Fruit fly (Drosophila melanogaster) whole organism, embryonic: ENCODE measurements around the gene CG7386.

Source experiments
- Ada2b ChIP-seq: fragments of 200-800 bp; sonication (Bioruptor generic); IDR thresholded peaks from 2 replicates; pipeline ENCODE4 v1.3.6; 2022; ENCODE audit warnings: missing biosample characterization, missing genetic modification characterization
- CG1024 ChIP-seq: fragments of 200-800 bp; sonication (Bioruptor generic); IDR thresholded peaks from 2 replicates; pipeline ENCODE4 v1.3.6; 2022; ENCODE audit warnings: missing biosample characterization, missing genetic modification characterization
- CG11560 ChIP-seq: fragments of 200-800 bp; sonication (Bioruptor generic); IDR thresholded peaks from 3 replicates; pipeline ENCODE4 v1.3.6; 2022; ENCODE audit warnings: missing biosample characterization, missing genetic modification characterization
- CG11695 ChIP-seq: fragments of 200-800 bp; sonication (Bioruptor generic); IDR thresholded peaks from 3 replicates; pipeline ENCODE4 v1.3.6; 2022; ENCODE audit warnings: missing biosample characterization, missing genetic modification characterization
- CG11723 ChIP-seq: fragments of 200-800 bp; sonication (Bioruptor generic); optimal IDR thresholded peaks from 2 replicates; lab custom pipeline; 2017; ENCODE audit warnings: missing biosample characterization, mild to moderate bottlenecking, missing genetic modification characterization
- CG12071 ChIP-seq: fragments of 200-800 bp; sonication (Bioruptor generic); optimal IDR thresholded peaks from 3 replicates; lab custom pipeline; 2018; ENCODE audit warnings: missing biosample characterization, mild to moderate bottlenecking, missing genetic modification characterization
- CG12219 ChIP-seq: fragments of 200-800 bp; sonication (Bioruptor generic); optimal IDR thresholded peaks from 3 replicates; lab custom pipeline; 2018; ENCODE audit warnings: missing biosample characterization, mild to moderate bottlenecking, missing genetic modification characterization
- CG13624 ChIP-seq: fragments of 200-800 bp; sonication (Bioruptor generic); optimal IDR thresholded peaks from 2 replicates; lab custom pipeline; 2016; ENCODE audit warnings: missing biosample characterization, missing genetic modification characterization
- CG14965 ChIP-seq: fragments of 200-800 bp; sonication (Bioruptor generic); optimal IDR thresholded peaks from 2 replicates; lab custom pipeline; 2016; ENCODE audit warnings: missing biosample characterization, missing genetic modification characterization, borderline replicate concordance
- CG15073 ChIP-seq: fragments of 200-800 bp; sonication (Bioruptor generic); optimal IDR thresholded peaks from 2 replicates; lab custom pipeline; 2016; ENCODE audit warnings: missing biosample characterization, missing genetic modification characterization
- CG1602 ChIP-seq: fragments of 200-800 bp; sonication (Bioruptor generic); optimal IDR thresholded peaks from 3 replicates; lab custom pipeline; 2016; ENCODE audit warnings: missing biosample characterization, missing genetic modification characterization
- CG1603 ChIP-seq: fragments of 200-800 bp; sonication (Bioruptor generic); optimal IDR thresholded peaks from 2 replicates; lab custom pipeline; 2019; ENCODE audit warnings: missing biosample characterization, mild to moderate bottlenecking, missing genetic modification characterization, moderate library complexity
- CG1647 ChIP-seq: fragments of 200-800 bp; sonication (Bioruptor generic); optimal IDR thresholded peaks from 3 replicates; lab custom pipeline; 2016; ENCODE audit warnings: missing biosample characterization, missing genetic modification characterization
- CG30020 ChIP-seq: fragments of 200-800 bp; optimal IDR thresholded peaks from 2 replicates; lab custom pipeline; 2019; ENCODE audit warnings: missing biosample characterization, mild to moderate bottlenecking, missing genetic modification characterization, moderate library complexity
- CG32772 ChIP-seq: fragments of 200-800 bp; sonication (Bioruptor generic); IDR thresholded peaks from 2 replicates; pipeline ENCODE4 v1.3.6; 2022; ENCODE audit warnings: missing biosample characterization, missing genetic modification characterization
- CG4328 ChIP-seq: fragments of 200-800 bp; sonication (Bioruptor generic); optimal IDR thresholded peaks from 3 replicates; lab custom pipeline; 2017; ENCODE audit warnings: missing biosample characterization, missing genetic modification reagents, missing genetic modification characterization
- CG4360 ChIP-seq: fragments of 200-800 bp; sonication (Bioruptor generic); IDR thresholded peaks from 2 replicates; pipeline ENCODE4 v1.3.6; 2022; ENCODE audit warnings: missing biosample characterization, missing genetic modification characterization
- CG6689 ChIP-seq: fragments of 200-800 bp; sonication (Bioruptor generic); IDR thresholded peaks from 2 replicates; pipeline ENCODE4 v1.3.6; 2022; ENCODE audit warnings: missing biosample characterization, missing genetic modification characterization
- CG7271 ChIP-seq: fragments of 200-800 bp; sonication (Bioruptor generic); optimal IDR thresholded peaks from 2 replicates; lab custom pipeline; 2018; ENCODE audit warnings: missing biosample characterization, mild to moderate bottlenecking, missing genetic modification characterization, moderate library complexity
- CG7839 ChIP-seq: fragments of 200-800 bp; sonication (Bioruptor generic); optimal IDR thresholded peaks from 3 replicates; lab custom pipeline; 2018; ENCODE audit warnings: missing biosample characterization, mild to moderate bottlenecking, missing genetic modification characterization, moderate library complexity
- CG7963 ChIP-seq: fragments of 200-800 bp; sonication (Bioruptor generic); IDR thresholded peaks from 3 replicates; pipeline ENCODE4 v1.3.6; 2022; ENCODE audit warnings: missing biosample characterization, missing genetic modification characterization; ENCODE audit not compliant: partially characterized antibody
- D19A ChIP-seq: fragments of 200-800 bp; optimal IDR thresholded peaks from 3 replicates; lab custom pipeline; 2019; ENCODE audit warnings: missing biosample characterization, mild to moderate bottlenecking, missing genetic modification characterization, moderate library complexity
- Dek ChIP-seq: fragments of 200-800 bp; sonication (Bioruptor generic); optimal IDR thresholded peaks from 3 replicates; lab custom pipeline; 2019; ENCODE audit warnings: missing biosample characterization, mild to moderate bottlenecking, missing genetic modification characterization, moderate library complexity
- Eip74EF ChIP-seq, 2 experiments: fragments of 200-800 bp in 1 of 2; fragments of >200 bp in 1 of 2; sonication (Bioruptor generic) in 1 of 2; optimal IDR thresholded peaks; 2 replicates each; lab custom pipeline; 2017 to 2019; ENCODE audit warnings: missing biosample characterization in 2 of 2, missing genetic modification characterization in 2 of 2, mild to moderate bottlenecking in 1 of 2, moderate library complexity in 1 of 2
- Hr51 ChIP-seq, 2 experiments: fragments of 200-800 bp; sonication (Bioruptor generic); optimal IDR thresholded peaks; 2 replicates in 1 of 2; 3 replicates in 1 of 2; lab custom pipeline; 2016 to 2018; ENCODE audit warnings: missing biosample characterization in 2 of 2, missing genetic modification characterization in 2 of 2, mild to moderate bottlenecking in 1 of 2, moderate library complexity in 1 of 2
- Hr78 ChIP-seq, 2 experiments: fragments of 200-800 bp in 1 of 2; fragments of >200 bp in 1 of 2; sonication (Bioruptor generic) in 1 of 2; optimal IDR thresholded peaks; 2 replicates each; lab custom pipeline; 2017 to 2019; ENCODE audit warnings: missing biosample characterization in 2 of 2, missing genetic modification characterization in 2 of 2, mild to moderate bottlenecking in 1 of 2, moderate library complexity in 1 of 2
- Lim3 ChIP-seq: fragments of 200-800 bp; sonication (Bioruptor generic); IDR thresholded peaks from 2 replicates; pipeline ENCODE4 v1.3.6; 2022; ENCODE audit warnings: missing biosample characterization, missing genetic modification characterization
- MTF-1 ChIP-seq: fragments of 200-800 bp; sonication (Bioruptor generic); optimal IDR thresholded peaks from 2 replicates; lab custom pipeline; 2018; ENCODE audit warnings: missing biosample characterization, mild to moderate bottlenecking, missing genetic modification characterization, borderline replicate concordance
- Mad ChIP-seq: fragments of 200-800 bp; sonication (Bioruptor generic); optimal IDR thresholded peaks from 2 replicates; lab custom pipeline; 2016; ENCODE audit warnings: missing biosample characterization, missing genetic modification characterization
- Ravus ChIP-seq: fragments of 200-800 bp; sonication (Bioruptor generic); IDR thresholded peaks from 2 replicates; pipeline ENCODE4 v1.3.6; 2022; ENCODE audit warnings: missing biosample characterization, missing genetic modification characterization
- Trl ChIP-seq, 3 experiments: fragments of >200 bp in 2 of 3; fragments of 200-800 bp in 1 of 3; sonication (Bioruptor generic) in 1 of 3; optimal IDR thresholded peaks; 2 replicates in 1 of 3; 3 replicates in 2 of 3; lab custom pipeline; 2016 to 2017; ENCODE audit warnings: missing biosample characterization in 1 of 3, missing genetic modification characterization in 1 of 3
- Xbp1 ChIP-seq: fragments of 200-800 bp; sonication (Bioruptor generic); optimal IDR thresholded peaks from 3 replicates; lab custom pipeline; 2016; ENCODE audit warnings: missing biosample characterization, mild to moderate bottlenecking, missing genetic modification characterization
- ase ChIP-seq: fragments of 200-800 bp; sonication (Bioruptor generic); IDR thresholded peaks from 3 replicates; pipeline ENCODE4 v1.3.6; 2022; ENCODE audit warnings: missing biosample characterization, missing genetic modification characterization
- br ChIP-seq: fragments of >200 bp; optimal IDR thresholded peaks from 2 replicates; lab custom pipeline; 2017
- cad ChIP-seq: fragments of >200 bp; optimal IDR thresholded peaks from 2 replicates; lab custom pipeline; 2017; ENCODE audit warnings: missing biosample characterization, missing genetic modification characterization
- chinmo ChIP-seq: fragments of 200-800 bp; sonication (Bioruptor generic); IDR thresholded peaks from 4 replicates; pipeline ENCODE4 v1.3.6; 2022; ENCODE audit warnings: missing biosample characterization, missing genetic modification characterization; ENCODE audit not compliant: partially characterized antibody
- esg ChIP-seq: fragments of 200-800 bp; sonication (Bioruptor generic); conservative IDR thresholded peaks from 2 replicates; pipeline ENCODE4 v1.3.6; 2022; ENCODE audit warnings: missing biosample characterization, missing genetic modification characterization
- eve ChIP-seq, 2 experiments: fragments of >200 bp; optimal IDR thresholded peaks; 2 replicates each; lab custom pipeline; 2017; ENCODE audit warnings: missing biosample characterization in 2 of 2, missing genetic modification characterization in 2 of 2
- ind ChIP-seq: fragments of 200-800 bp; sonication (Bioruptor generic); optimal IDR thresholded peaks from 3 replicates; lab custom pipeline; 2016; ENCODE audit warnings: missing biosample characterization, missing genetic modification characterization
- jumu ChIP-seq: fragments of 200-800 bp; sonication (Bioruptor generic); optimal IDR thresholded peaks from 3 replicates; lab custom pipeline; 2016; ENCODE audit warnings: missing biosample characterization, missing genetic modification characterization
- mam ChIP-seq: fragments of 200-800 bp; sonication (Bioruptor generic); optimal IDR thresholded peaks from 3 replicates; lab custom pipeline; 2016; ENCODE audit warnings: missing biosample characterization, missing genetic modification characterization
- nom ChIP-seq: fragments of 200-800 bp; sonication (Bioruptor generic); optimal IDR thresholded peaks from 2 replicates; lab custom pipeline; 2017; ENCODE audit warnings: missing biosample characterization, missing genetic modification characterization, mild to moderate bottlenecking, moderate library complexity, missing genetic modification reagents
- pho ChIP-seq: fragments of 200-800 bp; sonication (Bioruptor generic); optimal IDR thresholded peaks from 2 replicates; lab custom pipeline; 2016; ENCODE audit warnings: missing biosample characterization, missing genetic modification characterization
- sens-2 ChIP-seq: fragments of 200-800 bp; sonication (Bioruptor generic); IDR thresholded peaks from 2 replicates; pipeline ENCODE4 v1.3.6; 2022; ENCODE audit warnings: missing biosample characterization, missing genetic modification characterization
- so ChIP-seq: fragments of 200-800 bp; sonication (Bioruptor generic); IDR thresholded peaks from 3 replicates; pipeline ENCODE4 v1.3.6; 2022; ENCODE audit warnings: missing biosample characterization, missing genetic modification characterization
- stwl ChIP-seq: fragments of 200-800 bp; sonication (Bioruptor generic); optimal IDR thresholded peaks from 3 replicates; lab custom pipeline; 2018; ENCODE audit warnings: missing biosample characterization, mild to moderate bottlenecking, missing genetic modification characterization, moderate library complexity
- tx ChIP-seq: fragments of 200-800 bp; sonication (Bioruptor generic); optimal IDR thresholded peaks from 2 replicates; lab custom pipeline; 2016; ENCODE audit warnings: missing biosample characterization, missing genetic modification characterization
- unc-4 ChIP-seq: fragments of 200-800 bp; sonication (Bioruptor generic); IDR thresholded peaks from 2 replicates; pipeline ENCODE4 v1.3.6; 2022; ENCODE audit warnings: missing biosample characterization, missing genetic modification characterization; ENCODE audit not compliant: partially characterized antibody
- vnd ChIP-seq: fragments of 200-800 bp; sonication (Bioruptor generic); IDR thresholded peaks from 3 replicates; pipeline ENCODE4 v1.3.6; 2022; ENCODE audit warnings: missing biosample characterization, missing genetic modification characterization; ENCODE audit not compliant: partially characterized antibody

Gene CG7386

DNA sequence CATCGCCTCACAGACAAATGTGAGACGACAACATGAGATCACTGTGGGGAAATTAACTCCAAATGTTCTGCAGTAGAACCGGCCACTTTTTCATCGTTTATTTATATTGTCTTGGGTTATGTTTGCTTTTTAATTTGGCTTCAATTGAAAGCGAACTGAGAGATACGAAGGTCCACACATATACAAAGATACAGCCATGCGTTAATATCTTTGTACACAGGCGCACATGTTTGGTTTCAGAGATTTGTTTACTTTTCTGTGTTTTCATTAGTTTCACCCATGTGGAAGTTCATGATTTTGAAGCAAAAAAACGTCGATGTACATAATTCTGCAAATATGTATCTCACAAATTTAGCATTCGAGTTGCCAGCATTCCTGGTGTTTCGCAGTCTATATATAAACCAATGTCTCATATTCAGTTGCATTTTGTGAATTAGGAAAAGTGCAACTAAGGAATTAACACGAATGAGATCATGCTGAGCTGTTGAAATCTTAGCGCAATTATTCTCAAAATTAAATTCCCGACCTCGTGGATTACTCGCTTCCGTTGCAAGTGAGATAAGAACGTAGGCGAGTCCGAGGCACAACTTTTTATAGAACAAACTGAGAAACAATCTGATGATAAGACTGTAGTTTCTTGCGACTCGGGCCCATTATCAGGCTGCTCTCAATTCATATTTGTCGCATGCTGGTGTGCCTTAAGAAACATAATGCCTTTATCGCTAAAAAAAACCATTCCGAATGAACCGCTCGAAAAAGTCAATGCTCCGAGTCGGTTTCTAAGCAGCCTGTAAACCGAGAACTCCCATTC lies 26.6 kb downstream of the CG7386 start (continued):
- TF ChIP-seq CG1024 (GFP tag; lab: Robert Waterston, UW) = no peak
- no peak for TF ChIP-seq CG6689 (GFP tag; lab: Robert Waterston, UW)
- no peak for TF ChIP-seq cad
- no peak for TF ChIP-seq Xbp1
- TF ChIP-seq CG11695 (GFP tag; lab: Robert Waterston, UW) = no peak
- no peak for TF ChIP-seq vnd (GFP tag; lab: Robert Waterston, UW)
- TF ChIP-seq unc-4 (GFP tag; lab: Robert Waterston, UW) = no peak
- no peak for TF ChIP-seq ase (GFP tag; lab: Robert Waterston, UW)
- no peak for TF ChIP-seq Hr51 (GFP tag; optimal IDR thresholded peaks at IDR 0.05; lab: Kevin White, UChicago)
- no peak for TF ChIP-seq eve (GFP tag; optimal IDR thresholded peaks at IDR 0.05; lab: Kevin White, UChicago)
- no peak for TF ChIP-seq Ada2b (GFP tag; lab: Robert Waterston, UW)
- TF ChIP-seq tx = no peak
- TF ChIP-seq CG12219 (GFP tag; lab: Kevin White, UChicago) = no peak
- peak; percentile 57 for TF ChIP-seq CG4328
- TF ChIP-seq Eip74EF (GFP tag; optimal IDR thresholded peaks at IDR 0.05; lab: Kevin White, UChicago) = no peak
- TF ChIP-seq Ravus (GFP tag; lab: Robert Waterston, UW) = no peak
- no peak for TF ChIP-seq CG7271 (tag; lab: Kevin White, UChicago)
- no peak for TF ChIP-seq Trl (optimal IDR thresholded peaks at IDR 0.05; lab: Kevin White, UChicago)
- TF ChIP-seq Trl (GFP tag; optimal IDR thresholded peaks at IDR 0.05; lab: Kevin White, UChicago) = peak; percentile 16
- peak; percentile 78 for TF ChIP-seq CG12071
- peak; percentile 70 for TF ChIP-seq MTF-1 (GFP tag; lab: Kevin White, UChicago)
- TF ChIP-seq CG13624 (GFP tag; lab: Kevin White, UChicago) = no peak
- TF ChIP-seq CG11560 (tag; lab: Robert Waterston, UW) = no peak
- no peak for TF ChIP-seq D19A
- TF ChIP-seq CG1647 (GFP tag; lab: Kevin White, UChicago) = no peak
- TF ChIP-seq sens-2 (GFP tag; lab: Robert Waterston, UW) = no peak
- TF ChIP-seq CG7839 = no peak
- TF ChIP-seq nom = no peak
- no peak for TF ChIP-seq CG1602 (GFP tag; lab: Kevin White, UChicago)
- TF ChIP-seq CG4360 = no peak
- TF ChIP-seq Mad = no peak
- no peak for TF ChIP-seq CG7963 (GFP tag; lab: Robert Waterston, UW)
- no peak for TF ChIP-seq pho (GFP tag; lab: Kevin White, UChicago)
- TF ChIP-seq jumu = no peak
- no peak for TF ChIP-seq stwl (tag; lab: Kevin White, UChicago)
- TF ChIP-seq ind (GFP tag; lab: Kevin White, UChicago) = no peak
- no peak for TF ChIP-seq br (lab: Kevin White, UChicago)
- no peak for TF ChIP-seq Lim3 (GFP tag; lab: Robert Waterston, UW)
- TF ChIP-seq Dek (tag; lab: Kevin White, UChicago) = no peak
- TF ChIP-seq Hr78 (GFP tag; optimal IDR thresholded peaks at IDR 0.05; lab: Kevin White, UChicago) = no peak
- TF ChIP-seq chinmo = 0 out of 4 replicates have a peak, but pooled peaks have one; percentile 59
- no peak for TF ChIP-seq CG32772
- no peak for TF ChIP-seq CG30020 (tag; lab: Kevin White, UChicago)
- TF ChIP-seq mam (GFP tag; lab: Kevin White, UChicago) = no peak
- TF ChIP-seq so (GFP tag; lab: Robert Waterston, UW) = no peak
- TF ChIP-seq CG1603 = no peak
- TF ChIP-seq CG14965 (GFP tag; lab: Kevin White, UChicago) = no peak
- TF ChIP-seq CG11723 (GFP tag; lab: Kevin White, UChicago) = no peak
- TF ChIP-seq CG15073 (GFP tag; lab: Kevin White, UChicago) = no peak
- TF ChIP-seq esg = no peak
